Fruit fly (Drosophila melanogaster) S2 (cell line): ENCODE measurements around the gene melt.

Experiments used
- CG8478 ChIP-seq: fragments of >200 bp; optimal IDR thresholded peaks from 2 replicates; lab custom pipeline; 2018
- CTCF ChIP-seq, 2 experiments: fragments of >200 bp; optimal IDR thresholded peaks; 2 replicates each; lab custom pipeline; 2018

- no peak for TF ChIP-seq CTCF (optimal IDR thresholded peaks at IDR 0.05; lab: Kevin White, UChicago)
- no peak for TF ChIP-seq CG8478 (lab: Kevin White, UChicago)
Observed at dm6 chr3L:7122136-7122535, 12.2 kb upstream of the melt start.
